Worm (Caenorhabditis elegans): ENCODE measurements around the gene col-13.

Gene col-13

DNA sequence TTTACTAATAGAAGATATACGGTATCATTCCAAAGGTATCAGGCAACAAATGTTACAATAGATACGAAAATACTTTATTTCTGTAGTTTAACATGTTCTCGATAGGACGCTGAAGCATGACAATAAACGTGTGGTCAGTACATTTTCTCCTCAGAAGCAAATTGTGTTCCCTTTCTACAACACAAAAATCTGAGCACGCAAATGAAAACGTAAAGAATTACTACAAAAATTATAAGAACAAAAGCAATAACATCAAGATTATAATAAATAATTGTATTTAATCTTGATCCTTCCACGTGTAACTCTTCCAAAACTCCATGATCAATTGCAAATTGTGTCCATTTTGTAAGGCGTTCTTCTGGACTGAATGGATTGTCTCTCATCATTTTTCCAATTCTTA, 41.9 kb downstream of the col-13 start:
- TF ChIP-seq nhr-25 (tag; optimal IDR thresholded peaks at IDR 0.05) = no peak
- TF ChIP-seq nhr-6 (tag; optimal IDR thresholded peaks at IDR 0.05) = no peak
- no peak for TF ChIP-seq unc-39 (tag; optimal IDR thresholded peaks at IDR 0.05)
- TF ChIP-seq nhr-129 (tag; optimal IDR thresholded peaks at IDR 0.05) = no peak
- no peak for TF ChIP-seq peb-1 (tag; optimal IDR thresholded peaks at IDR 0.05)

DNA sequence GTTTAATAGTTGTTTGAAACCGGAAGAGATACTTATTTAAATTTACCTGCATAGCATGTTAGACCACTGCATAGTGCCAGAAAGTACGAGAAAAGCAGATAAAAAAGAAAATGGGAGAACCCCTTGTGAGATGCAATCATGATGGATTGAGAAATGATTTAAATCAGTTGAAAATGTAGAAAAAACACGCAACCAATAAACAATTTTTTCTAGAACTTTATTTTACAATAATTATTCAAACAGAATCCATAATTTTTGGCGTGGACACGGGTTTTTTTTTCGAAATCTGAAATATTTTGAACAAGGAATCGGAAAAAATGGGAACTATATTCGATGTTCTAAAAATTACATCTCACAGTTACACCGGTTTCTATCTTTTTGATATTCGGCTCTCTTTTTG, 42.4 kb downstream of the col-13 start, which contains the start of gene AC3.12:
AC3.12 (minus strand) TSS at position 101 of the 400 bp plus-strand sequence.
- TF ChIP-seq Y55F3AM.14 (GFP tag; optimal IDR thresholded peaks at IDR 0.05) = no peak
- no peak for TF ChIP-seq elt-3 (tag; optimal IDR thresholded peaks at IDR 0.05)
- TF ChIP-seq crh-2 (tag; optimal IDR thresholded peaks at IDR 0.05) = no peak
- TF ChIP-seq nhr-77 (tag; optimal IDR thresholded peaks at IDR 0.05) = no peak

DNA sequence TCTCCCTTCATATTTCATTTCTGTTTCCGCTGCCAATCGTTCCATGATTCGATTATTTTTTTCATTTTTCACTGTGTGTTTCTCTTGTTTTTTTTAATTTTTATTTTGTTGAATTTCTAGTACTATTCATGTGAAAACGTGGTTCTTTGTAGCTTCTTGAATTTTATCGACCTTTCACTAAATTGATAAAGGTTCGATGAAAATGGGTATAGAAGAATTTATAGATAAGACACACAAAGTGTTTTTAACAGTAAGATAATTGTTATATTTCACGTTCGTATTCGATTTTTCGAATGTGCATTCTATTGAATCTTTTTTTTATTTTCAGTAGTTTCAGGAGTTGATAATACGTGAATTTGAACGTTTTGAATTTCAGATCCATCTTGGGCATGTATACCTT, 49.8 kb downstream of the col-13 start, which contains the start of gene ugt-49:
ugt-49 (plus strand) TSS at position 371 of the 400 bp plus-strand sequence.
- TF ChIP-seq fos-1 (tag; optimal IDR thresholded peaks at IDR 0.05) = peak; percentile 60
- TF ChIP-seq nhr-6 (tag; optimal IDR thresholded peaks at IDR 0.05) = no peak
- TF ChIP-seq ZK546.5 (tag; optimal IDR thresholded peaks at IDR 0.05) = no peak
- no peak for TF ChIP-seq aly-2 (tag; optimal IDR thresholded peaks at IDR 0.05)
- no peak for TF ChIP-seq ztf-1 (GFP tag; conservative IDR thresholded peaks at IDR 0.05)
- no peak for TF ChIP-seq nhr-12 (tag; optimal IDR thresholded peaks at IDR 0.05)
- TF ChIP-seq ceh-82 (tag; optimal IDR thresholded peaks at IDR 0.05) = no peak
- TF ChIP-seq Y55F3AM.14 (GFP tag; optimal IDR thresholded peaks at IDR 0.05) = no peak
- TF ChIP-seq lin-39 (tag; optimal IDR thresholded peaks at IDR 0.05) = no peak

DNA sequence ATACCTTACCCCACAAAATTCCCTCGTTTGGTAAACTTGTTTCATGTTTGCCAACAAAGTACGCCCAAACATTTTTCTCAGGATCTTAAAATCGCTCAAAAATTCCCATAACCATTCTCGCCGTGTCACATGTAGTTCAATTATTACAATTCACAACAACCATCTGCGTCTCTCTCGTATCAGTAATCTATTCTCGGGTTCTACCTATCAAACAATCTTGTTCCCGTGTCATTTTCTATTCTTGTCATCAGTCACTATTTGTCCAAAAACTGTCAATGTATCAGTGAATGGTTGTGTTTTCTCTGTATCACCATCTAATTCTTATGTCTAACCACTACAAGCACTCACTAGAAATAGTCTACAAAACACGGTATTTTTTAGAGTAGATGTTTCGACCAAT, 50.5 kb downstream of the col-13 start:
- TF ChIP-seq sma-3 (GFP tag; optimal IDR thresholded peaks at IDR 0.05) (peak; percentile 61), ztf-1 (GFP tag; conservative IDR thresholded peaks at IDR 0.05) (no peak), unc-55 (GFP tag; optimal IDR thresholded peaks at IDR 0.05) (no peak), ztf-11 (tag; optimal IDR thresholded peaks at IDR 0.05) (no peak), nhr-25 (tag; optimal IDR thresholded peaks at IDR 0.05) (peak; percentile 22), sma-9 (GFP tag; optimal IDR thresholded peaks at IDR 0.05) (peak; percentile 68), sma-9 (tag; optimal IDR thresholded peaks at IDR 0.05) (no peak), lin-13 (GFP tag; optimal IDR thresholded peaks at IDR 0.05) (no peak), R02D3.7 (tag; optimal IDR thresholded peaks at IDR 0.05) (no peak), crh-2 (tag; optimal IDR thresholded peaks at IDR 0.05) (peak; percentile 45), nhr-23 (tag; optimal IDR thresholded peaks at IDR 0.05) (no peak), nhr-21 (tag; optimal IDR thresholded peaks at IDR 0.05) (no peak), fos-1 (tag; optimal IDR thresholded peaks at IDR 0.05) (peak; percentile 76), nhr-129 (tag; optimal IDR thresholded peaks at IDR 0.05) (peak; percentile 11), F13H6.1 (tag; optimal IDR thresholded peaks at IDR 0.05) (no peak), nhr-237 (tag; optimal IDR thresholded peaks at IDR 0.05) (no peak), gmeb-1 (tag; optimal IDR thresholded peaks at IDR 0.05) (peak; percentile 64), mab-5 (tag; optimal IDR thresholded peaks at IDR 0.05) (no peak)
